Fruit fly (Drosophila melanogaster) whole organism, embryonic: ENCODE data around the gene HDAC4.

Experiments used
- B-H2 ChIP-seq: fragments of 200-800 bp; sonication (Bioruptor generic); optimal IDR thresholded peaks from 2 replicates; lab custom pipeline; 2018; ENCODE audit warnings: missing biosample characterization, mild to moderate bottlenecking, missing genetic modification characterization
- Blimp-1 ChIP-seq: fragments of 200-800 bp; sonication (Bioruptor generic); optimal IDR thresholded peaks from 3 replicates; lab custom pipeline; 2018; ENCODE audit warnings: missing biosample characterization, missing genetic modification characterization, mild to moderate bottlenecking, moderate library complexity, missing genetic modification reagents
- BtbVII ChIP-seq: fragments of 200-800 bp; sonication (Bioruptor generic); optimal IDR thresholded peaks from 3 replicates; lab custom pipeline; 2017; ENCODE audit warnings: missing biosample characterization, mild to moderate bottlenecking, missing genetic modification characterization
- CG10267 ChIP-seq: fragments of 200-800 bp; sonication (Bioruptor generic); optimal IDR thresholded peaks from 2 replicates; lab custom pipeline; 2018; ENCODE audit warnings: missing biosample characterization, mild to moderate bottlenecking, missing genetic modification characterization, moderate library complexity
- CG10274 ChIP-seq: fragments of 200-800 bp; sonication (Bioruptor generic); optimal IDR thresholded peaks from 3 replicates; lab custom pipeline; 2017; ENCODE audit warnings: missing biosample characterization, mild to moderate bottlenecking, missing genetic modification characterization
- CG10462 ChIP-seq: fragments of 200-800 bp; sonication (Bioruptor generic); optimal IDR thresholded peaks from 2 replicates; lab custom pipeline; 2016; ENCODE audit warnings: missing biosample characterization, missing genetic modification characterization
- CG11247 ChIP-seq: fragments of 200-800 bp; sonication (Bioruptor generic); IDR thresholded peaks from 2 replicates; pipeline ENCODE4 v1.3.6; 2022; ENCODE audit warnings: missing biosample characterization, missing genetic modification characterization
- CG11456 ChIP-seq: fragments of 200-800 bp; sonication (Bioruptor generic); IDR thresholded peaks from 3 replicates; pipeline ENCODE4 v1.3.6; 2022; ENCODE audit warnings: missing biosample characterization, missing genetic modification characterization
- CG12071 ChIP-seq: fragments of 200-800 bp; sonication (Bioruptor generic); optimal IDR thresholded peaks from 3 replicates; lab custom pipeline; 2018; ENCODE audit warnings: missing biosample characterization, mild to moderate bottlenecking, missing genetic modification characterization
- CG12104 ChIP-seq: fragments of 200-800 bp; sonication (Bioruptor generic); optimal IDR thresholded peaks from 3 replicates; lab custom pipeline; 2016; ENCODE audit warnings: missing biosample characterization, missing genetic modification characterization
- CG12155 ChIP-seq: fragments of 200-800 bp; sonication (Bioruptor generic); optimal IDR thresholded peaks from 3 replicates; lab custom pipeline; 2016; ENCODE audit warnings: missing biosample characterization, missing genetic modification characterization
- CG13424 ChIP-seq: fragments of 200-800 bp; sonication (Bioruptor generic); optimal IDR thresholded peaks from 2 replicates; lab custom pipeline; 2019; ENCODE audit warnings: missing biosample characterization, mild to moderate bottlenecking, missing genetic modification characterization, moderate library complexity
- CG13894 ChIP-seq: fragments of 200-800 bp; sonication (Bioruptor generic); optimal IDR thresholded peaks from 3 replicates; lab custom pipeline; 2018; ENCODE audit warnings: missing biosample characterization, mild to moderate bottlenecking, missing genetic modification characterization, moderate library complexity
- CG14014 ChIP-seq: fragments of 200-800 bp; sonication (Bioruptor generic); IDR thresholded peaks from 2 replicates; pipeline ENCODE4 v1.3.6; 2022; ENCODE audit warnings: missing biosample characterization, missing genetic modification characterization
- CG14667 ChIP-seq: fragments of 200-800 bp; sonication (Bioruptor generic); IDR thresholded peaks from 2 replicates; pipeline ENCODE4 v1.3.6; 2022; ENCODE audit warnings: missing biosample characterization, missing genetic modification characterization
- CG18599 ChIP-seq: fragments of 200-800 bp; sonication (Bioruptor generic); optimal IDR thresholded peaks from 3 replicates; lab custom pipeline; 2017; ENCODE audit warnings: missing biosample characterization, missing genetic modification characterization, mild to moderate bottlenecking, moderate library complexity, missing genetic modification reagents
- CG2712 ChIP-seq: fragments of 200-800 bp; optimal IDR thresholded peaks from 3 replicates; lab custom pipeline; 2019; ENCODE audit warnings: missing biosample characterization, mild to moderate bottlenecking, missing genetic modification characterization, moderate library complexity
- CG2875 ChIP-seq: fragments of 200-800 bp; sonication (Bioruptor generic); optimal IDR thresholded peaks from 2 replicates; lab custom pipeline; 2017; ENCODE audit warnings: missing biosample characterization, mild to moderate bottlenecking, missing genetic modification characterization, missing genetic modification reagents
- CG30403 ChIP-seq: fragments of 200-800 bp; sonication (Bioruptor generic); optimal IDR thresholded peaks from 3 replicates; lab custom pipeline; 2016; ENCODE audit warnings: missing biosample characterization, missing genetic modification characterization
- CG3847 ChIP-seq: fragments of 200-800 bp; sonication (Bioruptor generic); IDR thresholded peaks from 2 replicates; pipeline ENCODE4 v1.3.6; 2022; ENCODE audit warnings: missing biosample characterization, missing genetic modification characterization
- CG4404 ChIP-seq: fragments of 200-800 bp; sonication (Bioruptor generic); IDR thresholded peaks from 2 replicates; pipeline ENCODE4 v1.3.6; 2022; ENCODE audit warnings: missing biosample characterization, missing genetic modification characterization
- CG4730 ChIP-seq: fragments of 200-800 bp; sonication (Bioruptor generic); IDR thresholded peaks from 2 replicates; pipeline ENCODE4 v1.3.6; 2022; ENCODE audit warnings: missing biosample characterization, missing genetic modification characterization
- CG6654 ChIP-seq: fragments of 200-800 bp; sonication (Bioruptor generic); optimal IDR thresholded peaks from 2 replicates; lab custom pipeline; 2017; ENCODE audit warnings: missing biosample characterization, mild to moderate bottlenecking, missing genetic modification characterization
- CG6683 ChIP-seq: fragments of 200-800 bp; sonication (Bioruptor generic); optimal IDR thresholded peaks from 2 replicates; lab custom pipeline; 2017; ENCODE audit warnings: missing biosample characterization, mild to moderate bottlenecking, missing genetic modification characterization, missing genetic modification reagents
- CG7372 ChIP-seq: fragments of 200-800 bp; sonication (Bioruptor generic); IDR thresholded peaks from 2 replicates; pipeline ENCODE4 v1.3.6; 2022; ENCODE audit warnings: missing biosample characterization, missing genetic modification characterization
- CG8924 ChIP-seq: fragments of 200-800 bp; optimal IDR thresholded peaks from 3 replicates; lab custom pipeline; 2019; ENCODE audit warnings: missing biosample characterization, mild to moderate bottlenecking, missing genetic modification characterization, moderate library complexity
- Dad ChIP-seq: fragments of 200-800 bp; sonication (Bioruptor generic); optimal IDR thresholded peaks from 3 replicates; lab custom pipeline; 2016; ENCODE audit warnings: missing biosample characterization, missing genetic modification characterization
- Dek ChIP-seq: fragments of 200-800 bp; sonication (Bioruptor generic); optimal IDR thresholded peaks from 3 replicates; lab custom pipeline; 2019; ENCODE audit warnings: missing biosample characterization, mild to moderate bottlenecking, missing genetic modification characterization, moderate library complexity
- Ets65A ChIP-seq: fragments of 200-800 bp; sonication (Bioruptor generic); peaks from one replicate; lab custom pipeline; 2016; ENCODE audit warnings: missing biosample characterization, missing genetic modification characterization
- H15 ChIP-seq: fragments of 200-800 bp; sonication (Bioruptor generic); IDR thresholded peaks from 3 replicates; pipeline ENCODE4 v1.3.6; 2022; ENCODE audit warnings: missing biosample characterization, missing genetic modification characterization
- HHEX ChIP-seq: fragments of 200-800 bp; sonication (Bioruptor generic); optimal IDR thresholded peaks from 3 replicates; lab custom pipeline; 2017; ENCODE audit warnings: missing biosample characterization, mild to moderate bottlenecking, missing genetic modification characterization, missing genetic modification reagents
- Hr39 ChIP-seq: fragments of >200 bp; optimal IDR thresholded peaks from 2 replicates; lab custom pipeline; 2017
- MESR4 ChIP-seq: fragments of 200-800 bp; sonication (Bioruptor generic); optimal IDR thresholded peaks from 2 replicates; lab custom pipeline; 2018; ENCODE audit warnings: missing biosample characterization, mild to moderate bottlenecking, missing genetic modification characterization, moderate library complexity
- Med ChIP-seq: fragments of 200-800 bp; sonication (Bioruptor generic); peaks from one replicate; lab custom pipeline; 2016; ENCODE audit warnings: missing biosample characterization, missing genetic modification characterization, mild to moderate bottlenecking, inconsistent platforms, moderate library complexity
- Usf ChIP-seq: fragments of 200-800 bp; sonication (Bioruptor generic); optimal IDR thresholded peaks from 2 replicates; lab custom pipeline; 2017; ENCODE audit warnings: missing genotype, missing biosample characterization, missing genetic modification characterization
- abd-A ChIP-seq: fragments of 200-800 bp; sonication (Bioruptor generic); optimal IDR thresholded peaks from 3 replicates; lab custom pipeline; 2019; ENCODE audit warnings: missing biosample characterization, mild to moderate bottlenecking, missing genetic modification characterization, moderate library complexity
- ap ChIP-seq: fragments of 200-800 bp; sonication (Bioruptor generic); IDR thresholded peaks from 2 replicates; pipeline ENCODE4 v1.3.6; 2022; ENCODE audit warnings: missing biosample characterization, missing genetic modification characterization
- ara ChIP-seq: fragments of 200-800 bp; sonication (Bioruptor generic); IDR thresholded peaks from 2 replicates; pipeline ENCODE4 v1.3.6; 2022; ENCODE audit warnings: missing biosample characterization, missing genetic modification characterization
- chinmo ChIP-seq: fragments of 200-800 bp; sonication (Bioruptor generic); IDR thresholded peaks from 4 replicates; pipeline ENCODE4 v1.3.6; 2022; ENCODE audit warnings: missing biosample characterization, missing genetic modification characterization; ENCODE audit not compliant: partially characterized antibody
- dmrt11E ChIP-seq: fragments of 200-800 bp; sonication (Bioruptor generic); optimal IDR thresholded peaks from 3 replicates; lab custom pipeline; 2018; ENCODE audit warnings: missing biosample characterization, mild to moderate bottlenecking, missing genetic modification characterization, moderate library complexity
- en ChIP-seq: fragments of 200-800 bp; sonication (Bioruptor generic); optimal IDR thresholded peaks from 2 replicates; lab custom pipeline; 2016; ENCODE audit warnings: missing biosample characterization, missing genetic modification characterization
- gcm ChIP-seq: fragments of 200-800 bp; sonication (Bioruptor generic); optimal IDR thresholded peaks from 2 replicates; lab custom pipeline; 2019; ENCODE audit warnings: missing biosample characterization, mild to moderate bottlenecking, missing genetic modification characterization, moderate library complexity
- gsb-n ChIP-seq: fragments of 200-800 bp; sonication (Bioruptor generic); optimal IDR thresholded peaks from 3 replicates; lab custom pipeline; 2018; ENCODE audit warnings: missing biosample characterization, mild to moderate bottlenecking, missing genetic modification characterization
- pnt ChIP-seq: fragments of 200-800 bp; sonication (Bioruptor generic); optimal IDR thresholded peaks from 3 replicates; lab custom pipeline; 2016; ENCODE audit warnings: missing biosample characterization, missing genetic modification characterization
- rib ChIP-seq: fragments of 200-800 bp; sonication (Bioruptor generic); IDR thresholded peaks from 2 replicates; pipeline ENCODE4 v1.3.6; 2022; ENCODE audit warnings: missing biosample characterization, missing genetic modification characterization
- salm ChIP-seq: fragments of 200-800 bp; sonication (Bioruptor generic); optimal IDR thresholded peaks from 2 replicates; lab custom pipeline; 2018; ENCODE audit warnings: missing biosample characterization, mild to moderate bottlenecking, missing genetic modification characterization
- tap ChIP-seq: fragments of 200-800 bp; optimal IDR thresholded peaks from 3 replicates; lab custom pipeline; 2019; ENCODE audit warnings: missing biosample characterization, mild to moderate bottlenecking, missing genetic modification characterization, moderate library complexity
- trh ChIP-seq: fragments of 200-800 bp; sonication (Bioruptor generic); optimal IDR thresholded peaks from 2 replicates; lab custom pipeline; 2016; ENCODE audit warnings: missing biosample characterization, missing genetic modification characterization
- ttk ChIP-seq: fragments of 200-800 bp; sonication (Bioruptor generic); IDR thresholded peaks from 2 replicates; pipeline ENCODE4 v2.1.2; 2022; ENCODE audit warnings: missing biosample characterization, missing genetic modification characterization
- vvl ChIP-seq: fragments of 200-800 bp; sonication (Bioruptor generic); IDR thresholded peaks from 2 replicates; pipeline ENCODE4 v1.3.6; 2022; ENCODE audit warnings: missing biosample characterization, missing genetic modification characterization
- zf30C ChIP-seq: fragments of 200-800 bp; sonication (Bioruptor generic); optimal IDR thresholded peaks from 3 replicates; lab custom pipeline; 2018; ENCODE audit warnings: missing biosample characterization, mild to moderate bottlenecking, missing genetic modification characterization

The HDAC4 gene

DNA sequence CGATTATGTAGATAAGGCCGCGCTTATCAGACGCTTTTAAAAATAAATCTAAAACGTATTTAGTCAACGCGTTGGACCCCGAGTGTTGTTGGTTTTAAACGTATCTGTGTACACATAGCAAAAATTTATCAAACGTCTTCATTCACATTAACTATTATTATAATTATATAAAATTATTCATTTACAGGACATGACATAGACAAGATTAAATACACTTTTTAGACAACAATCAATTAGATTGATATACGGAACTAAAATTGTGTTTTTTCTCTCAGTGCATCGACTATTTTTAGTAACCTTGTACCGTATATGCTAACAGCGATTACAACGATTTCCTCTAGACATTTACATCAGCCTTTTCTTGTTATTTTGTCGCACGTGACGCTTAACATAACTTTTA is 8.7 kb downstream of the HDAC4 start (continued):
- TF ChIP-seq dmrt11E (tag; lab: Kevin White, UChicago): peak; percentile 40
- TF ChIP-seq tap: peak; percentile 71
- TF ChIP-seq CG13894: peak; percentile 82
- TF ChIP-seq HHEX (GFP tag; lab: Kevin White, UChicago): peak; percentile 81
- TF ChIP-seq ara (GFP tag; lab: Robert Waterston, UW): peak; percentile 67
- TF ChIP-seq CG18599 (GFP tag; lab: Kevin White, UChicago): peak; percentile 90
- TF ChIP-seq gsb-n: peak; percentile 29
- TF ChIP-seq BtbVII: peak; percentile 88
- TF ChIP-seq CG2712 (tag; lab: Kevin White, UChicago): peak; percentile 76
- peak; percentile 80 for TF ChIP-seq Dek (tag; lab: Kevin White, UChicago)
- TF ChIP-seq abd-A: peak; percentile 30
- peak; percentile 56 for TF ChIP-seq B-H2 (GFP tag; lab: Kevin White, UChicago)
- TF ChIP-seq CG4730 (GFP tag; lab: Robert Waterston, UW): 0 out of 2 replicates have a peak, but pooled peaks have one; percentile 49
- peak; percentile 60 for TF ChIP-seq CG14667 (GFP tag; lab: Robert Waterston, UW)
- TF ChIP-seq trh (GFP tag; lab: Kevin White, UChicago): no peak
- peak; percentile 22 for TF ChIP-seq CG6654
- TF ChIP-seq CG3847 (GFP tag; lab: Robert Waterston, UW): peak; percentile 82
- TF ChIP-seq CG7372 (GFP tag; lab: Robert Waterston, UW): peak; percentile 54; the same call in 1 of the 2 replicates
- TF ChIP-seq Usf: peak; percentile 2
- TF ChIP-seq CG13424 (tag; lab: Kevin White, UChicago): peak; percentile 74
- no peak for TF ChIP-seq Hr39 (lab: Kevin White, UChicago)
- no peak for TF ChIP-seq pnt (GFP tag; lab: Kevin White, UChicago)
- TF ChIP-seq CG12104 (GFP tag; lab: Kevin White, UChicago): peak; percentile 51
- peak; percentile 78 for TF ChIP-seq Med
- TF ChIP-seq CG14014: peak; percentile 89
- TF ChIP-seq Ets65A (GFP tag; lab: Kevin White, UChicago): peak; percentile 26
- TF ChIP-seq CG10267: peak; percentile 66
- peak; percentile 22 for TF ChIP-seq CG10462
- peak; percentile 84 for TF ChIP-seq CG8924
- TF ChIP-seq H15 (GFP tag; lab: Robert Waterston, UW): peak; percentile 60; the same call in 1 of the 3 replicates
- peak; percentile 43 for TF ChIP-seq CG12071 (GFP tag; lab: Kevin White, UChicago)
- peak; percentile 37 for TF ChIP-seq gcm
- no peak for TF ChIP-seq MESR4 (GFP tag; lab: Kevin White, UChicago)
- TF ChIP-seq rib (GFP tag; lab: Robert Waterston, UW): peak; percentile 62; the same call in 1 of the 2 replicates
- TF ChIP-seq CG30403: peak; percentile 69
- TF ChIP-seq CG4404 (GFP tag; lab: Robert Waterston, UW): peak; percentile 35
- TF ChIP-seq en (GFP tag; lab: Kevin White, UChicago): no peak
- TF ChIP-seq chinmo (GFP tag; lab: Robert Waterston, UW): no peak
- TF ChIP-seq ttk: peak; percentile 51
- TF ChIP-seq CG12155 (GFP tag; lab: Kevin White, UChicago): peak; percentile 72
- TF ChIP-seq ap (GFP tag; lab: Robert Waterston, UW): no peak
- no peak for TF ChIP-seq Dad (GFP tag; lab: Kevin White, UChicago)
- TF ChIP-seq zf30C (GFP tag; lab: Kevin White, UChicago): peak; percentile 27
- TF ChIP-seq vvl (GFP tag; lab: Robert Waterston, UW): peak; percentile 81
- peak; percentile 10 for TF ChIP-seq CG2875 (GFP tag; lab: Kevin White, UChicago)
- peak; percentile 47 for TF ChIP-seq CG10274 (GFP tag; lab: Kevin White, UChicago)
- TF ChIP-seq CG11456 (GFP tag; lab: Robert Waterston, UW): peak; percentile 77
- TF ChIP-seq salm (tag; lab: Kevin White, UChicago): peak; percentile 28
- peak; percentile 80 for TF ChIP-seq CG11247
- peak; percentile 74 for TF ChIP-seq CG6683 (GFP tag; lab: Kevin White, UChicago)
- TF ChIP-seq Blimp-1 (GFP tag; lab: Kevin White, UChicago): peak; percentile 64
